Fruit fly (Drosophila melanogaster) S2 (cell line): Measurements from ENCODE around the gene CG9356.

ENCODE experiments used
- CG8478 ChIP-seq: fragments of >200 bp; optimal IDR thresholded peaks from 2 replicates; lab custom pipeline; 2018
- CTCF ChIP-seq, 2 experiments: fragments of >200 bp; optimal IDR thresholded peaks; 2 replicates each; lab custom pipeline; 2018

dm6 chr3R:9380970-9381369 lies 23.1 kb downstream of the CG9356 start:
- no peak for TF ChIP-seq CG8478 (lab: Kevin White, UChicago)
- no peak for TF ChIP-seq CTCF (optimal IDR thresholded peaks at IDR 0.05; lab: Kevin White, UChicago)
